Fruit fly (Drosophila melanogaster) S2 (cell line): ENCODE results near the gene CG5050.

ENCODE experiments used
- CG8478 ChIP-seq: fragments of >200 bp; optimal IDR thresholded peaks from 2 replicates; lab custom pipeline; 2018
- CTCF ChIP-seq, 2 experiments: fragments of >200 bp; optimal IDR thresholded peaks; 2 replicates each; lab custom pipeline; 2018

DNA sequence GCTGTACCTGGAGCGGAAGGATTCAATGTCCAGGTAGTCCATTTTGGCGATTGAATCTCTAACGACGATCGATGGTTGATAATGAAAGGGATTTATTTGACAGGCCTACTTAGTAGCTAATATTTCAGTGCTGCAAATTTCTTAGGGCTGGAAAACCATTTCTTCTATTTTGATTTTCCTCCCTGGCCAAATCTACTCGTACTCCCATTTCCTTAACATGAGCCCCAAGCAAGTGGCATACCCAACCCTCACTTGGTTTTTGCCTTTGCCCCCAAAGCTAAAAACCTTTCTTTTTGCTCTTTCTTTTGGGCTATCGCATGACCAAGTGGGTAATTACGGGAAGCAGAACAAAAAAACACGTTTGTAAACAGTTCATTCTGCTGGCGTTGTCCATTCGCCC lies 46.0 kb downstream of the CG5050 start, which contains the start of gene CG15142:
- TF ChIP-seq CG8478 (lab: Kevin White, UChicago): no peak
- TF ChIP-seq CTCF (optimal IDR thresholded peaks at IDR 0.05; lab: Kevin White, UChicago): no peak
